Worm (Caenorhabditis elegans) whole organism, L1 larva: ENCODE data around the gene T26E4.2.
A peak's percentile ranks its signal among the peaks of the same experiment; 100 is the strongest.

ENCODE experiments used
- C16A3.4 ChIP-seq: fragments of 150-350 bp; optimal IDR thresholded peaks from 2 replicates; lab custom pipeline; 2014; ENCODE audit warnings: missing biosample characterization, missing genetic modification characterization
- F16B12.6 ChIP-seq: fragments of 150-350 bp; optimal IDR thresholded peaks from 2 replicates; lab custom pipeline; 2014; ENCODE audit warnings: missing biosample characterization, missing genetic modification characterization
- aha-1 ChIP-seq: fragments of 150-350 bp; optimal IDR thresholded peaks from 2 replicates; lab custom pipeline; 2014; ENCODE audit warnings: missing biosample characterization, missing genetic modification characterization
- alr-1 ChIP-seq: fragments of 200-800 bp; sonication (Bioruptor generic); optimal IDR thresholded peaks from 2 replicates; lab custom pipeline; 2018; ENCODE audit warnings: borderline replicate concordance, mild to moderate bottlenecking, missing genetic modification characterization, missing compliant biosample characterization
- aly-2 ChIP-seq: fragments of 150-350 bp; optimal IDR thresholded peaks from 2 replicates; lab custom pipeline; 2014; ENCODE audit warnings: missing biosample characterization, missing genetic modification characterization
- ceh-8 ChIP-seq: fragments of 200-800 bp; sonication (Bioruptor generic); optimal IDR thresholded peaks from 2 replicates; lab custom pipeline; 2018; ENCODE audit warnings: mild to moderate bottlenecking, missing genetic modification characterization, moderate library complexity, missing compliant biosample characterization
- ceh-82 ChIP-seq, 3 experiments: fragments of 150-350 bp in 1 of 3; sonication (generic microtip) in 2 of 3; optimal IDR thresholded peaks; 2 replicates each; lab custom pipeline; 2014 to 2017; ENCODE audit warnings: missing biosample characterization in 3 of 3, missing genetic modification characterization in 3 of 3
- ceh-88 ChIP-seq: fragments of 200-800 bp; sonication (Bioruptor generic); IDR thresholded peaks from 2 replicates; pipeline ENCODE4 v1.3.6; 2022; ENCODE audit warnings: missing genetic modification characterization, missing compliant biosample characterization
- ceh-90 ChIP-seq: sonication (generic microtip); optimal IDR thresholded peaks from 2 replicates; lab custom pipeline; 2016; ENCODE audit warnings: missing genetic modification characterization, missing compliant biosample characterization
- dsc-1 ChIP-seq: sonication (generic microtip); optimal IDR thresholded peaks from 2 replicates; lab custom pipeline; 2016; ENCODE audit warnings: mild to moderate bottlenecking, missing genetic modification characterization, missing compliant biosample characterization
- efl-1 ChIP-seq, 4 experiments: fragments of 150-350 bp; optimal IDR thresholded peaks in 3 of 4; peaks in 1 of 4; 1 replicate in 1 of 4; 2 replicates in 3 of 4; lab custom pipeline; 2014; ENCODE audit warnings: missing biosample characterization in 2 of 4, missing genetic modification characterization in 2 of 4, missing genetic modification reagents in 2 of 4
- efl-3 ChIP-seq: fragments of 200-800 bp; sonication (Bioruptor generic); optimal IDR thresholded peaks from 2 replicates; lab custom pipeline; 2018; ENCODE audit warnings: mild to moderate bottlenecking, missing genetic modification characterization, missing compliant biosample characterization
- egl-27 ChIP-seq, 2 experiments: fragments of 150-350 bp in 1 of 2; sonication (generic microtip); optimal IDR thresholded peaks; 3 replicates each; lab custom pipeline; 2017 to 2018; ENCODE audit warnings: missing biosample characterization in 2 of 2, missing genetic modification characterization in 2 of 2, missing genetic modification reagents in 2 of 2
- elt-2 ChIP-seq: sonication (generic microtip); optimal IDR thresholded peaks from 2 replicates; lab custom pipeline; 2016; ENCODE audit warnings: missing genetic modification characterization, mild to moderate bottlenecking, inconsistent platforms, missing compliant biosample characterization, missing genetic modification reagents
- fkh-10 ChIP-seq: sonication (generic microtip); optimal IDR thresholded peaks from 2 replicates; lab custom pipeline; 2017; ENCODE audit warnings: missing biosample characterization, missing genetic modification reagents, missing genetic modification characterization
- fkh-4 ChIP-seq: sonication (generic microtip); optimal IDR thresholded peaks from 2 replicates; lab custom pipeline; 2016; ENCODE audit warnings: missing compliant biosample characterization, missing genetic modification characterization, borderline replicate concordance
- fkh-8 ChIP-seq: sonication (generic microtip); optimal IDR thresholded peaks from 2 replicates; lab custom pipeline; 2016; ENCODE audit warnings: mild to moderate bottlenecking, missing genetic modification characterization, missing compliant biosample characterization
- hlh-4 ChIP-seq: sonication (generic microtip); optimal IDR thresholded peaks from 2 replicates; lab custom pipeline; 2016; ENCODE audit warnings: mild to moderate bottlenecking, missing genetic modification characterization, missing compliant biosample characterization
- hpl-2 ChIP-seq: fragments of 150-350 bp; optimal IDR thresholded peaks from 2 replicates; lab custom pipeline; 2014; ENCODE audit warnings: missing biosample characterization, missing genetic modification reagents, missing genetic modification characterization
- jun-1 ChIP-seq: fragments of 150-350 bp; optimal IDR thresholded peaks from 2 replicates; lab custom pipeline; 2014; ENCODE audit warnings: missing biosample characterization, missing genetic modification reagents, missing genetic modification characterization
- lin-14 ChIP-seq: fragments of 200-800 bp; sonication (Bioruptor generic); optimal IDR thresholded peaks from 2 replicates; lab custom pipeline; 2018; ENCODE audit warnings: mild to moderate bottlenecking, missing genetic modification characterization, moderate library complexity, missing compliant biosample characterization
- lin-15B ChIP-seq: fragments of 150-350 bp; sonication (generic microtip); optimal IDR thresholded peaks from 3 replicates; lab custom pipeline; 2014; ENCODE audit warnings: missing biosample characterization, missing genetic modification characterization
- lin-39 ChIP-seq: fragments of 150-350 bp; optimal IDR thresholded peaks from 2 replicates; lab custom pipeline; 2014; ENCODE audit warnings: missing biosample characterization, missing genetic modification reagents, missing genetic modification characterization
- lir-3 ChIP-seq: sonication (generic microtip); optimal IDR thresholded peaks from 2 replicates; lab custom pipeline; 2016; ENCODE audit warnings: mild to moderate bottlenecking, missing genetic modification characterization, moderate library complexity, missing compliant biosample characterization; ENCODE audit not compliant: poor library complexity
- nhr-11 ChIP-seq: fragments of 150-350 bp; optimal IDR thresholded peaks from 2 replicates; lab custom pipeline; 2014; ENCODE audit warnings: missing biosample characterization, missing genetic modification characterization
- nhr-19 ChIP-seq: fragments of 200-800 bp; sonication (Bioruptor generic); conservative IDR thresholded peaks from 2 replicates; pipeline ENCODE4 v1.3.6; 2022; ENCODE audit warnings: missing genetic modification characterization, missing compliant biosample characterization
- nhr-237 ChIP-seq: fragments of 150-350 bp; optimal IDR thresholded peaks from 2 replicates; lab custom pipeline; 2014; ENCODE audit warnings: missing biosample characterization, missing genetic modification characterization
- nhr-28 ChIP-seq: fragments of 150-350 bp; optimal IDR thresholded peaks from 2 replicates; lab custom pipeline; 2014; ENCODE audit warnings: missing biosample characterization, missing genetic modification characterization
- nhr-47 ChIP-seq: sonication (generic microtip); optimal IDR thresholded peaks from 2 replicates; lab custom pipeline; 2016; ENCODE audit warnings: mild to moderate bottlenecking, missing genetic modification characterization, moderate library complexity, missing compliant biosample characterization
- nhr-84 ChIP-seq: sonication (generic microtip); optimal IDR thresholded peaks from 2 replicates; lab custom pipeline; 2017; ENCODE audit warnings: missing biosample characterization, missing genetic modification characterization
- nhr-90 ChIP-seq: sonication (generic microtip); optimal IDR thresholded peaks from 2 replicates; lab custom pipeline; 2016; ENCODE audit warnings: mild to moderate bottlenecking, missing genetic modification characterization, missing compliant biosample characterization; ENCODE audit not compliant: poor library complexity
- pax-3 ChIP-seq: fragments of 200-800 bp; sonication (Bioruptor generic); optimal IDR thresholded peaks from 2 replicates; lab custom pipeline; 2018; ENCODE audit warnings: mild to moderate bottlenecking, missing genetic modification characterization, moderate library complexity, missing compliant biosample characterization
- pqm-1 ChIP-seq: sonication (generic microtip); optimal IDR thresholded peaks from 3 replicates; lab custom pipeline; 2017; ENCODE audit warnings: missing biosample characterization, missing genetic modification characterization
- rnt-1 ChIP-seq: sonication (generic microtip); optimal IDR thresholded peaks from 2 replicates; lab custom pipeline; 2016; ENCODE audit warnings: mild to moderate bottlenecking, missing genetic modification characterization, moderate library complexity, missing compliant biosample characterization
- skn-1 ChIP-seq: fragments of 150-350 bp; optimal IDR thresholded peaks from 2 replicates; lab custom pipeline; 2014; ENCODE audit warnings: missing biosample characterization, missing genetic modification characterization
- snpc-4 ChIP-seq: fragments of 150-350 bp; optimal IDR thresholded peaks from 2 replicates; lab custom pipeline; 2014; ENCODE audit warnings: missing biosample characterization, missing genetic modification characterization
- snu-23 ChIP-seq: sonication (generic microtip); optimal IDR thresholded peaks from 2 replicates; lab custom pipeline; 2016; ENCODE audit warnings: missing genetic modification characterization, missing compliant biosample characterization
- sox-4 ChIP-seq: sonication (generic microtip); optimal IDR thresholded peaks from 2 replicates; lab custom pipeline; 2016; ENCODE audit warnings: missing genetic modification characterization, missing compliant biosample characterization
- unc-130 ChIP-seq: fragments of 150-350 bp; optimal IDR thresholded peaks from 2 replicates; lab custom pipeline; 2017; ENCODE audit warnings: missing biosample characterization, missing genetic modification characterization, inconsistent platforms
- vab-15 ChIP-seq: sonication (generic microtip); optimal IDR thresholded peaks from 2 replicates; lab custom pipeline; 2017; ENCODE audit warnings: missing genotype, mild to moderate bottlenecking, missing genetic modification characterization, missing compliant biosample characterization
- zip-4 ChIP-seq: fragments of 200-800 bp; sonication (Bioruptor generic); optimal IDR thresholded peaks from 2 replicates; lab custom pipeline; 2018; ENCODE audit warnings: mild to moderate bottlenecking, missing genetic modification characterization, moderate library complexity, missing compliant biosample characterization

Gene T26E4.2

DNA sequence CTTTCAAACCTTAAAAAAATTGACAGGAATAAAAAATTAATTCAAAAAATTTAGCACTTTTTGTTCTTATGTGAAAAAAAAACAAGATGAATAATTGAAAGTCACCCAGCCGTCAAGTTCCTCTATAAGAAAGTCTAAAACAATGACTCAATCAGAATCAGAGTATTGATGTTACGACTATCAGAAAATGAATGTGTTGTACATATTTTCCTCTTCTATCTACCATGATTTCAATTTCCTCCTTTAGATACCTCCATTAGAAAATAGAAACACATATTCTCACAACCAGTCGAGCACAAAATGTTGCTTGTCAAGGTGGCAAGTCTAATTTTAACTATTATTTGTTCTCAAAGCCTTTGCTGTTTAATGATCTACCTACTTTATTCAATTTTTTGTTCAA is 38.8 kb downstream of the T26E4.2 start, which contains the start of gene srbc-48:
srbc-48 (plus strand) TSS at position 301 of the 400 bp plus-strand sequence.
- TF ChIP-seq egl-27 (tag; optimal IDR thresholded peaks at IDR 0.05; lab: Kevin White, UChicago) = no peak
- TF ChIP-seq alr-1 (tag; lab: Kevin White, UChicago) = no peak
- TF ChIP-seq fkh-8 (tag; lab: Kevin White, UChicago) = no peak
- TF ChIP-seq nhr-19 (GFP tag; lab: Robert Waterston, UW) = no peak
- TF ChIP-seq ceh-82 (tag; optimal IDR thresholded peaks at IDR 0.05; lab: Kevin White, UChicago) = no peak
- TF ChIP-seq rnt-1 (tag; lab: Kevin White, UChicago) = no peak
- TF ChIP-seq F16B12.6 = no peak
- no peak for TF ChIP-seq fkh-10
- no peak for TF ChIP-seq sox-4 (tag; lab: Kevin White, UChicago)
- TF ChIP-seq skn-1 (tag; lab: Kevin White, UChicago) = no peak
- no peak for TF ChIP-seq aha-1 (tag; lab: Kevin White, UChicago)
- no peak for TF ChIP-seq pqm-1 (tag; lab: Kevin White, UChicago)
- TF ChIP-seq elt-2 (tag; lab: Kevin White, UChicago) = no peak
- no peak for TF ChIP-seq nhr-47 (tag; lab: Kevin White, UChicago)
- TF ChIP-seq lin-15B (tag; lab: Kevin White, UChicago) = no peak

DNA sequence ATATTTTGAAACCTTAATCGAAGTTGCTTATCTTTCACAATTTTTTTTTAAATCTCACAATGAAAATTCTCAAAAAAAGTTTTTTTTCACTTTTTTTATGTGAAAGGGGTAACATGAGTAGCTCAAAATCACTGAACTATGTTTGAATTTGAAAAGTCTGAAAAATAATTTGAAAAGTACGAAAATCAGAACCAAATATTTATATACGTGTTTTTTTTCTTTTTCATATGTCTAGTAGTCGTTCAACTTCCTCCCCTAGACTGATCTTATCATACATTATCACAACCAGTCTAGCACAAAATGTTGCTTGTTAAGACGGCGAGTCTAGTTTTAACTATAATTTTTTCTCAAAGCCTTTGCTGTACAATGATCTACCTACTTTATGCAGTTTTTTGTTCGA is 40.2 kb downstream of the T26E4.2 start, which contains the start of gene srbc-49:
srbc-49 (plus strand) TSS at position 301 of the 400 bp plus-strand sequence.
- no peak for TF ChIP-seq efl-1 (optimal IDR thresholded peaks at IDR 0.05; lab: Kevin White, UChicago)
- TF ChIP-seq efl-1 (GFP tag; optimal IDR thresholded peaks at IDR 0.05 in 1 of 2; lab: Kevin White, UChicago) = peak in 1 of 2 experiments; percentile 42
- no peak for TF ChIP-seq pqm-1 (tag; lab: Kevin White, UChicago)
- no peak for TF ChIP-seq ceh-90
- TF ChIP-seq lin-15B (tag; lab: Kevin White, UChicago) = no peak

DNA sequence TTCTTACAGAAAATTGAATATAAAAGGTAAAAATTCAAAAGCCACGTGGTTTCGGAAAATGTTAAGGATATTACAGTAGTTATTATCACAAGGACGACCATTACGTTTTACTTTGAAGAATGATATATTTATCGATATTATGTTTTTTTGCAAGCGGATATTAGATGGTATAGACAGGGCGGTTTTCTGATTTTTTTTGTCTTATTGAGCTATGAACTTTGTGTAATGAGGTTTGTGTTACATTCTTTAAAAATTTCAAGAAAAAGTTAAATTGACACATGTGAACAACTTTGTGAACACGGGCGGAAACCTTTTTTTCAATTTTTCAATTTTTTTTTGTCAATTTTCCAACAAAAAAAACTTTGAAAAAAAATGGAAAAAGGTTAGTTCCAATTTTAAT is 43.7 kb downstream of the T26E4.2 start, which contains the start of gene srbc-50:
srbc-50 (minus strand) TSS at position 101 of the 400 bp plus-strand sequence.
- TF ChIP-seq dsc-1 (tag; lab: Kevin White, UChicago) = no peak
- no peak for TF ChIP-seq efl-3 (GFP tag; lab: Kevin White, UChicago)
- no peak for TF ChIP-seq egl-27 (tag; optimal IDR thresholded peaks at IDR 0.05; lab: Kevin White, UChicago)
- TF ChIP-seq skn-1 (tag; lab: Kevin White, UChicago) = no peak
- no peak for TF ChIP-seq lin-39
- TF ChIP-seq pax-3 (tag; lab: Kevin White, UChicago) = no peak
- no peak for TF ChIP-seq nhr-11 (tag; lab: Kevin White, UChicago)
- no peak for TF ChIP-seq C16A3.4 (tag; lab: Kevin White, UChicago)
- TF ChIP-seq jun-1 (tag; lab: Kevin White, UChicago) = no peak
- TF ChIP-seq aha-1 (tag; lab: Kevin White, UChicago) = no peak
- TF ChIP-seq nhr-237 (tag; lab: Kevin White, UChicago) = no peak
- TF ChIP-seq zip-4 (GFP tag; lab: Kevin White, UChicago) = no peak
- no peak for TF ChIP-seq ceh-8 (GFP tag; lab: Kevin White, UChicago)
- TF ChIP-seq hpl-2 (GFP tag; lab: Kevin White, UChicago) = no peak
- no peak for TF ChIP-seq snu-23
- TF ChIP-seq nhr-90 = no peak
- TF ChIP-seq hlh-4 = no peak
- TF ChIP-seq lin-15B (tag; lab: Kevin White, UChicago) = no peak
- no peak for TF ChIP-seq lin-14 (GFP tag; lab: Kevin White, UChicago)

DNA sequence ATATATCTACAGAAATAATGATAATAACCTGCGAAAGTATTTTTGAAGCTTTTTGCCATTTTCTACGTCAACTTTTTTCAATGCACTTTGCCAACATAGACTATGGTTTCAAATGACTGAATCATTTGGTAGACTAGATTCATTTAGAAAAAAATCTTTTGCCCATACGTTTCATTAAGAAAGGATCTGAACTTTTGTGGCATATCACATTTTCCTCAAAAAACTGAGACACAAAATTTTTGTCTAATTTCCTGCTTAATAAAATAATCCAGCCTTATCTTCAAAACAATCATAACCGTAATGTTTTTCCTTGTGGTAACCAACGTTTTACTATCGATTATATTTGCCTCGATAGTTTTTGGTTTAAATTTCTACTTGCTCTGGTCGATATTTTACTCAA is 44.9 kb downstream of the T26E4.2 start, which contains the start of gene srbc-51:
srbc-51 (plus strand) TSS at position 301 of the 400 bp plus-strand sequence.
- TF ChIP-seq unc-130 (tag; lab: Kevin White, UChicago) (no peak), nhr-28 (no peak), ceh-88 (GFP tag; lab: Robert Waterston, UW) (no peak), lir-3 (tag; lab: Kevin White, UChicago) (no peak), hlh-4 (no peak), vab-15 (tag; lab: Kevin White, UChicago) (no peak), aly-2 (tag; lab: Kevin White, UChicago) (no peak), fkh-4 (no peak), nhr-84 (tag; lab: Kevin White, UChicago) (no peak), ceh-90 (no peak), snpc-4 (tag; lab: Kevin White, UChicago) (no peak)
- TF ChIP-seq, all 84 proteins: peak for 0
